Worm (Caenorhabditis elegans) whole organism, L2 larva: ENCODE results near the gene lfi-1.

Source experiments
- R02D3.7 ChIP-seq: fragments of 150-350 bp; optimal IDR thresholded peaks from 2 replicates; lab custom pipeline; 2014; ENCODE audit warnings: missing biosample characterization, missing genetic modification characterization
- aly-2 ChIP-seq: fragments of 150-350 bp; optimal IDR thresholded peaks from 2 replicates; lab custom pipeline; 2014; ENCODE audit warnings: missing biosample characterization, missing genetic modification characterization
- ceh-16 ChIP-seq: fragments of 150-350 bp; optimal IDR thresholded peaks from 2 replicates; lab custom pipeline; 2014; ENCODE audit warnings: missing biosample characterization, missing genetic modification characterization
- ceh-82 ChIP-seq: fragments of 150-350 bp; optimal IDR thresholded peaks from 2 replicates; lab custom pipeline; 2014; ENCODE audit warnings: missing biosample characterization, missing genetic modification characterization
- lsy-2 ChIP-seq, 2 experiments: fragments of 150-350 bp in 1 of 2; sonication (generic microtip) in 1 of 2; optimal IDR thresholded peaks; 2 replicates each; lab custom pipeline; 2014 to 2017; ENCODE audit warnings: missing biosample characterization in 2 of 2, missing genetic modification characterization in 2 of 2
- mab-5 ChIP-seq: fragments of 150-350 bp; optimal IDR thresholded peaks from 2 replicates; lab custom pipeline; 2014; ENCODE audit warnings: missing biosample characterization, missing genetic modification characterization
- nhr-25 ChIP-seq: fragments of 150-350 bp; sonication (generic microtip); optimal IDR thresholded peaks from 3 replicates; lab custom pipeline; 2014; ENCODE audit warnings: missing biosample characterization, missing genetic modification characterization
- sem-4 ChIP-seq: fragments of 150-350 bp; optimal IDR thresholded peaks from 2 replicates; lab custom pipeline; 2014; ENCODE audit warnings: missing biosample characterization, missing genetic modification reagents, missing genetic modification characterization
- snpc-4 ChIP-seq: fragments of 150-350 bp; optimal IDR thresholded peaks from 2 replicates; lab custom pipeline; 2014; ENCODE audit warnings: missing biosample characterization, missing genetic modification characterization
- zag-1 ChIP-seq: fragments of 150-350 bp; optimal IDR thresholded peaks from 2 replicates; lab custom pipeline; 2014; ENCODE audit warnings: missing biosample characterization, missing genetic modification characterization
- ztf-11 ChIP-seq: sonication (generic microtip); optimal IDR thresholded peaks from 2 replicates; lab custom pipeline; 2017; ENCODE audit warnings: missing biosample characterization, missing genetic modification characterization

DNA sequence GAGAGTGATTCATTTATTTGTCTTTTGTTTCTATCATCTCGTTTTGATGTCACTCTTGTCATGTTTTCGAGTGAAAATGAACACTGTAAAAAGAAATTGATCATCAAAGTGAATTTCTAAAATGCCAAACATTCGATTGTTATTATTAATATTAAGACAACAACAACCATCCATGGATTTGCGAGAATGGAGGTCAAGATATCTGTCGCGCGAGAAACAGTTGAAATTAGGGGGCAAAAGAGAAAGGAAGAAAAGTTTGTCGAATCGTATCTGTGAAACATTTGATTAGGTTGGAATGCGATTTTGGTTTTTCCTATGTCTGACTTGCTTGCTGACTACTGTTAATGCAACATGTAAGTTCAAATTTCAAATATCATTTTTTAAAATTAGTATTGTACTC lies 44.4 kb downstream of the lfi-1 start, which contains the start of gene ZC449.2:
- TF ChIP-seq nhr-25 (no peak), snpc-4 (tag; lab: Kevin White, UChicago) (no peak), zag-1 (tag; lab: Kevin White, UChicago) (no peak), ceh-82 (tag; lab: Kevin White, UChicago) (no peak), ceh-16 (tag; lab: Kevin White, UChicago) (no peak), mab-5 (tag; lab: Kevin White, UChicago) (no peak), sem-4 (tag; lab: Kevin White, UChicago) (no peak), ztf-11 (tag; lab: Kevin White, UChicago) (no peak), lsy-2 (tag; optimal IDR thresholded peaks at IDR 0.05; lab: Kevin White, UChicago) (no peak), R02D3.7 (tag; lab: Kevin White, UChicago) (no peak), aly-2 (tag; lab: Kevin White, UChicago) (no peak)
